Worm (Caenorhabditis elegans) whole organism, L4/young adult: ENCODE results near the gene gem-1.

Experiments
- W03F9.2 ChIP-seq: fragments of 150-350 bp; optimal IDR thresholded peaks from 2 replicates; lab custom pipeline; 2014; ENCODE audit warnings: missing biosample characterization, missing genetic modification characterization
- dao-5 ChIP-seq: sonication (generic microtip); optimal IDR thresholded peaks from 2 replicates; lab custom pipeline; 2016; ENCODE audit warnings: missing genotype, missing genetic modification characterization, moderate library complexity, missing compliant biosample characterization
- him-1 ChIP-seq: sonication (generic microtip); optimal IDR thresholded peaks from 2 replicates; lab custom pipeline; 2016; ENCODE audit warnings: missing genotype, missing genetic modification reagents, missing genetic modification characterization, missing compliant biosample characterization

- TF ChIP-seq him-1 (no peak), W03F9.2 (tag; lab: Kevin White, UChicago) (no peak), dao-5 (tag; lab: Kevin White, UChicago) (no peak)
Observed at ce11 chrX:13357673-13358072, 19.1 kb downstream of the gem-1 start.
